Worm (Caenorhabditis elegans): Measurements from ENCODE around the gene ctsa-4.1.

The ctsa-4.1 gene

DNA sequence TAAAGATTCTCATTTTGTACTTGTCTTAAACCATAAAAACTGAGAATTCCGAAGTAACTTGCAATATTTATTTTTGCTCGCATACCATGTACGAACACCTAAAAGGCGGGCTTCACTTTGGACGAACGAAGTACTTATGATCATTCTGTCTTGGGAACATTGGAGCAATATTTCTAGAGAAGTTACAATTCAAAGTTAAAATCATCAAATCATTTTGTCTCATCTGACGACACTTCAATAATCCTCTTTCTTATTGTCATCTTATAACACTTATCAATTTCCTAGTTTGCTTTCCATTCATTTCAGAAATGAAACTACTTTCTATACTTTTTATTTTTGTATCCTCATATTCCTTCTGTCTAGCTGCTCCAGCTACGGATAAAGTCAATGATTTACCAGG, at the start of gene ctsa-4.1:
Gene ctsa-4.1, plus strand, starts transcription at position 301 of the 400 bp plus-strand sequence.
- TF ChIP-seq nhr-237 (tag; optimal IDR thresholded peaks at IDR 0.05) (no peak), pha-4 (tag; optimal IDR thresholded peaks at IDR 0.05) (no peak), zag-1 (tag; optimal IDR thresholded peaks at IDR 0.05) (no peak)

DNA sequence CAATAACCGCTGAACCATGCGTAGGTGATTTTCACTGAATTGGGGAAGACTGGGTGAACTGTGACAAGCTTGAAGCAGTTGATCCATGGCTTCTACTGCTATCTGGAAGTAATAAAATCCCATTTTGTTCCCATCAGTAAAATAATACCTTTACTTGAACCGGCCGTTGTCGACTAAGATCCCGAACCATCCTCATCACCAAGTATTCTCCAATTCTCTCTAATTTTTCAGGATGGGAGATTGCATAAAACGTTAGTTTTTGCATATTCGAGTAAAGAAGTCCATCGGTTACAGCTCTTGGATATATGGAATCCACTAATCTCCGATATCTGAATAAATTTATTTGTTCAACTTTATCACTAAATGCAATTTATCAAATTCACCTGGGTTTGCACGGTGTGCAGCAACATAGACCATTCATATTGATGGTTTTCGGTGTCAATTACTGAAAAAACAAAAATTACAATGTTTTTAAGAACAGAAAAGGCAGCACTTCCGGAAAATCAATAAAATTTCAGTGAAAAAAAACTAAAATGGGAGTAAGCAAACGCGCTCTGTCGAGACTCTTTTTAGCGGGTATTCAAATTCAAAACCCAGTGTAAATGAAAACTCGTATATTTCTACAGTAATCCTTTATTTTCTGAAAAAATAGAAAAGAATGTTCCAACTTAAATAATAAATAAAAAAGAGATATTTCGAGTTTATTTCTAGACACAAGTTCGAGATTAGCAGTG, 46.0 kb upstream of the ctsa-4.1 start, which contains the start of gene efr-3:
Gene efr-3, minus strand, starts transcription at position 505 of the 734 bp plus-strand sequence.
- TF ChIP-seq egl-27 (tag; optimal IDR thresholded peaks at IDR 0.05) (no peak), pha-4 (tag; optimal IDR thresholded peaks at IDR 0.05) (peak; percentile 71), elt-3 (tag; optimal IDR thresholded peaks at IDR 0.05) (no peak), pqm-1 (tag; optimal IDR thresholded peaks at IDR 0.05) (peak; percentile 44), lin-15B (tag; optimal IDR thresholded peaks at IDR 0.05) (peak; percentile 62), lsy-12 (tag; optimal IDR thresholded peaks at IDR 0.05) (no peak), nhr-23 (tag; optimal IDR thresholded peaks at IDR 0.05) (peak; percentile 44), ceh-28 (tag; optimal IDR thresholded peaks at IDR 0.05) (peak; percentile 79), nfya-1 (tag; optimal IDR thresholded peaks at IDR 0.05; ENCODE audit: insufficient read depth) (peak; percentile 63)

DNA sequence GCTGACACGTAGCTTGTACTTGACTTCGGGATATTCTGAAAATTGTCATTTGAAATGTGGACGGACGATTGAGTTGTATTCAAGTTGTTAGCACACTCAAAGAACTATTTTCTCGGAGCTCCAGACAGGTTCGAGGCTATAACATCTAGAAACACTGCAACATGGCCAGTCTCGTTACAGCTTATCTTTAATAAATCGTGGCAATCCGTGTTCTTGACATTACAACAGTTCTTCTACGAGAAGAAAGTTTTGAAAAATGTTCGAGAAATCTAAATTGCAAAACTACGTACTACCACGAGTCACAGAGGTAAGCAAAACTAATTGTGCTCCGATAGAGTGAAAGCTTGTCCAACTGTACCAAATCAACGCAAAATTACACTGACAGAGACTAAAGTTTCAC, 44.7 kb upstream of the ctsa-4.1 start:
- TF ChIP-seq egl-27 (tag; optimal IDR thresholded peaks at IDR 0.05): no peak
- TF ChIP-seq nhr-237 (tag; optimal IDR thresholded peaks at IDR 0.05): no peak
- no peak for TF ChIP-seq nhr-77 (tag; optimal IDR thresholded peaks at IDR 0.05)
- no peak for TF ChIP-seq mdl-1 (tag; optimal IDR thresholded peaks at IDR 0.05)
- TF ChIP-seq sea-2 (GFP tag; optimal IDR thresholded peaks at IDR 0.05): no peak
- no peak for TF ChIP-seq lin-15B (tag; optimal IDR thresholded peaks at IDR 0.05)
- TF ChIP-seq ceh-82 (tag; optimal IDR thresholded peaks at IDR 0.05): no peak
- no peak for TF ChIP-seq fkh-2 (tag; optimal IDR thresholded peaks at IDR 0.05)
- TF ChIP-seq elt-2 (tag; optimal IDR thresholded peaks at IDR 0.05): no peak
- TF ChIP-seq skn-1 (tag; optimal IDR thresholded peaks at IDR 0.05): no peak

DNA sequence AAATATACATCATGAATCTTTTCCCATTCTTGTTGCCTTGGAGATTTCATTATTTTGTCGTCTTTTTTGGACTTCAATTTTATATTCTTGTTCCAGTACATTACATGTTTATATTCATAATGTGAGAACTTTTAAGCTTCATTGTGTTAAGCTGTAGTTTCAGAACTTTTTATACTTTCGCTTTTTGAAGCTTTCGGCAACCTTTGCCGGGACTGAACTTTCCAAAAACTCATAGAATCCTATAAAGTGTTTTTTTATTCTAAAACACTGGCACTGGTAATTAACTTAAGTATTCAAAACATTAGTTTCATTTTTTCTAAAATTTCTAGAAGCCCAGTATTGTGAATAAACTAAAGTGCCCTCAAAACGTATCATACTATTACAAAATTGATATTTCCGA, 43.8 kb upstream of the ctsa-4.1 start, which contains the start of gene C32D5.4:
Gene C32D5.4, minus strand, starts transcription at position 101 of the 400 bp plus-strand sequence.
- no peak for TF ChIP-seq zag-1 (tag; optimal IDR thresholded peaks at IDR 0.05)
- no peak for TF ChIP-seq nhr-76 (tag; optimal IDR thresholded peaks at IDR 0.05)
- no peak for TF ChIP-seq ceh-28 (tag; optimal IDR thresholded peaks at IDR 0.05)
- TF ChIP-seq jun-1 (tag; optimal IDR thresholded peaks at IDR 0.05): no peak
- TF ChIP-seq tbx-2 (tag; optimal IDR thresholded peaks at IDR 0.05): no peak
- no peak for TF ChIP-seq fkh-2 (tag; optimal IDR thresholded peaks at IDR 0.05)
- TF ChIP-seq ama-1 (optimal IDR thresholded peaks at IDR 0.05): no peak
- no peak for TF ChIP-seq unc-62 (GFP tag; optimal IDR thresholded peaks at IDR 0.05)
- no peak for TF ChIP-seq nhr-12 (tag; optimal IDR thresholded peaks at IDR 0.05)
- no peak for TF ChIP-seq egl-27 (tag; optimal IDR thresholded peaks at IDR 0.05)
- no peak for TF ChIP-seq unc-39 (tag; optimal IDR thresholded peaks at IDR 0.05)
- no peak for TF ChIP-seq aly-2 (tag; optimal IDR thresholded peaks at IDR 0.05)
- TF ChIP-seq skn-1 (tag; optimal IDR thresholded peaks at IDR 0.05): no peak
- TF ChIP-seq nhr-43 (tag; optimal IDR thresholded peaks at IDR 0.05; ENCODE audit: poor library complexity, severe bottlenecking): no peak
- no peak for TF ChIP-seq sea-2 (GFP tag; optimal IDR thresholded peaks at IDR 0.05)
- no peak for TF ChIP-seq ceh-82 (tag; optimal IDR thresholded peaks at IDR 0.05)
- no peak for TF ChIP-seq ztf-11 (tag; optimal IDR thresholded peaks at IDR 0.05)
- no peak for TF ChIP-seq ceh-16 (tag; optimal IDR thresholded peaks at IDR 0.05)

DNA sequence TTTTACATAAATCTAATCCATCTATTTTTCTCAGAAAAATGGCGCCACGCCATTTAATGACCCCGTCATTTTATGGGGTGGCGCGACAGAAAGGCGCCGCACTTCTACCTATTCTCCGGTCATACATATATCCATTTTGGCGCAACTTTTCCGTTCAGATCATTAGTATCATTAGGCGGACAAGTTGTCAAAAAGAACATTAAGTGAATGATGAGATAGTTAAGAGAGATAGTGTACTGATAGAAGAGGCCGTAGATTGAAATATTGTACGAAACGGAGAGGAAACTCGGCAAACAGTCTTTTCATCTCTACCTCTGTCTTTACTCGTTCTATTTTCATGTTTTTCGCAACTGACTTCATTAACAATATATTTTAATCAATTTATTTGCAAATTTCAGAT, 42.7 kb upstream of the ctsa-4.1 start, which contains the start of gene sma-6:
Gene sma-6, plus strand, starts transcription at position 399 of the 400 bp plus-strand sequence.
- TF ChIP-seq snpc-4 (tag; optimal IDR thresholded peaks at IDR 0.05): no peak
- TF ChIP-seq ceh-9 (tag; optimal IDR thresholded peaks at IDR 0.05): no peak
- TF ChIP-seq nhr-25 (tag; optimal IDR thresholded peaks at IDR 0.05): no peak
- TF ChIP-seq nhr-11 (tag; optimal IDR thresholded peaks at IDR 0.05): no peak
- no peak for TF ChIP-seq zag-1 (tag; optimal IDR thresholded peaks at IDR 0.05)
- no peak for TF ChIP-seq elt-1 (tag; optimal IDR thresholded peaks at IDR 0.05)
- peak; percentile 18 for TF ChIP-seq nhr-23 (tag; optimal IDR thresholded peaks at IDR 0.05)
- TF ChIP-seq nhr-77 (tag; optimal IDR thresholded peaks at IDR 0.05): no peak
- no peak for TF ChIP-seq egl-27 (tag; optimal IDR thresholded peaks at IDR 0.05)
- no peak for TF ChIP-seq sea-2 (GFP tag; optimal IDR thresholded peaks at IDR 0.05)
- TF ChIP-seq mml-1 (tag; optimal IDR thresholded peaks at IDR 0.05): no peak
- peak; percentile 30 for TF ChIP-seq elt-2 (tag; optimal IDR thresholded peaks at IDR 0.05)
- TF ChIP-seq pha-4 (tag; optimal IDR thresholded peaks at IDR 0.05): no peak
- TF ChIP-seq egl-5 (tag; optimal IDR thresholded peaks at IDR 0.05): no peak
- no peak for TF ChIP-seq skn-1 (tag; optimal IDR thresholded peaks at IDR 0.05)
- TF ChIP-seq fos-1 (tag; optimal IDR thresholded peaks at IDR 0.05): no peak
- no peak for TF ChIP-seq nhr-67 (tag; optimal IDR thresholded peaks at IDR 0.05)
- TF ChIP-seq mdl-1 (tag; optimal IDR thresholded peaks at IDR 0.05): no peak

Data from whole organism, L3 larva.